Fruit fly (Drosophila melanogaster) whole organism, embryonic: ENCODE measurements around the gene Mtr3.

Experiments
- ATbp ChIP-seq: fragments of 200-800 bp; sonication (Bioruptor generic); optimal IDR thresholded peaks from 2 replicates; lab custom pipeline; 2017; ENCODE audit warnings: missing biosample characterization, mild to moderate bottlenecking, missing genetic modification characterization, missing genetic modification reagents
- CG11504 ChIP-seq: fragments of 200-800 bp; sonication (Bioruptor generic); optimal IDR thresholded peaks from 3 replicates; lab custom pipeline; 2019; ENCODE audit warnings: missing biosample characterization, mild to moderate bottlenecking, missing genetic modification characterization, moderate library complexity
- CG11723 ChIP-seq: fragments of 200-800 bp; sonication (Bioruptor generic); optimal IDR thresholded peaks from 2 replicates; lab custom pipeline; 2017; ENCODE audit warnings: missing biosample characterization, mild to moderate bottlenecking, missing genetic modification characterization
- CG12071 ChIP-seq: fragments of 200-800 bp; sonication (Bioruptor generic); optimal IDR thresholded peaks from 3 replicates; lab custom pipeline; 2018; ENCODE audit warnings: missing biosample characterization, mild to moderate bottlenecking, missing genetic modification characterization
- CG13296 ChIP-seq: fragments of 200-800 bp; sonication (Bioruptor generic); optimal IDR thresholded peaks from 3 replicates; lab custom pipeline; 2018; ENCODE audit warnings: missing biosample characterization, mild to moderate bottlenecking, missing genetic modification characterization
- CG14014 ChIP-seq: fragments of 200-800 bp; sonication (Bioruptor generic); IDR thresholded peaks from 2 replicates; pipeline ENCODE4 v1.3.6; 2022; ENCODE audit warnings: missing biosample characterization, missing genetic modification characterization
- CG14441 ChIP-seq: fragments of 200-800 bp; sonication (Bioruptor generic); IDR thresholded peaks from 2 replicates; pipeline ENCODE4 v1.3.6; 2022; ENCODE audit warnings: missing biosample characterization, missing genetic modification characterization
- CG14965 ChIP-seq: fragments of 200-800 bp; sonication (Bioruptor generic); optimal IDR thresholded peaks from 2 replicates; lab custom pipeline; 2016; ENCODE audit warnings: missing biosample characterization, missing genetic modification characterization, borderline replicate concordance
- CG16813 ChIP-seq: fragments of 200-800 bp; sonication (Bioruptor generic); IDR thresholded peaks from 3 replicates; pipeline ENCODE4 v1.3.6; 2022; ENCODE audit warnings: missing biosample characterization, missing genetic modification characterization; ENCODE audit not compliant: partially characterized antibody
- CG17328 ChIP-seq: fragments of 200-800 bp; sonication (Bioruptor generic); IDR thresholded peaks from 2 replicates; pipeline ENCODE4 v1.3.6; 2022; ENCODE audit warnings: missing biosample characterization, missing genetic modification characterization
- CG18476 ChIP-seq: fragments of 200-800 bp; sonication (Bioruptor generic); optimal IDR thresholded peaks from 2 replicates; lab custom pipeline; 2016; ENCODE audit warnings: missing biosample characterization, mild to moderate bottlenecking, missing genetic modification characterization
- CG2120 ChIP-seq: fragments of 200-800 bp; sonication (Bioruptor generic); optimal IDR thresholded peaks from 3 replicates; lab custom pipeline; 2016; ENCODE audit warnings: missing biosample characterization, missing genetic modification characterization
- CG2129 ChIP-seq: fragments of 200-800 bp; sonication (Bioruptor generic); IDR thresholded peaks from 2 replicates; pipeline ENCODE4 v1.3.6; 2022; ENCODE audit warnings: missing biosample characterization, missing genetic modification characterization; ENCODE audit not compliant: partially characterized antibody
- CG30403 ChIP-seq: fragments of 200-800 bp; sonication (Bioruptor generic); optimal IDR thresholded peaks from 3 replicates; lab custom pipeline; 2016; ENCODE audit warnings: missing biosample characterization, missing genetic modification characterization
- CG4404 ChIP-seq: fragments of 200-800 bp; sonication (Bioruptor generic); IDR thresholded peaks from 2 replicates; pipeline ENCODE4 v1.3.6; 2022; ENCODE audit warnings: missing biosample characterization, missing genetic modification characterization
- CG6272 ChIP-seq: fragments of 200-800 bp; sonication (Bioruptor generic); IDR thresholded peaks from 2 replicates; pipeline ENCODE4 v1.3.6; 2022; ENCODE audit warnings: missing biosample characterization, missing genetic modification characterization
- CG8290 ChIP-seq, 3 experiments: fragments of 200-800 bp; sonication (Bioruptor generic); optimal IDR thresholded peaks; 2 replicates each; lab custom pipeline; 2016 to 2019; ENCODE audit warnings: missing biosample characterization in 3 of 3, missing genetic modification characterization in 3 of 3, mild to moderate bottlenecking in 2 of 3, moderate library complexity in 1 of 3
- CG9215 ChIP-seq: fragments of 200-800 bp; sonication (Bioruptor generic); IDR thresholded peaks from 2 replicates; pipeline ENCODE4 v1.3.6; 2022; ENCODE audit warnings: missing biosample characterization, missing genetic modification characterization
- CG9609 ChIP-seq: fragments of 200-800 bp; sonication (Bioruptor generic); optimal IDR thresholded peaks from 3 replicates; lab custom pipeline; 2016; ENCODE audit warnings: missing biosample characterization, missing genetic modification characterization
- CTCF ChIP-seq: fragments of 200-800 bp; sonication (Bioruptor generic); optimal IDR thresholded peaks from 2 replicates; lab custom pipeline; 2017; ENCODE audit warnings: missing biosample characterization, mild to moderate bottlenecking, missing genetic modification characterization, moderate library complexity
- Doc3 ChIP-seq: fragments of 200-800 bp; sonication (Bioruptor generic); IDR thresholded peaks from 3 replicates; pipeline ENCODE4 v1.3.6; 2022; ENCODE audit warnings: missing biosample characterization, missing genetic modification characterization; ENCODE audit not compliant: partially characterized antibody
- Fer1 ChIP-seq: fragments of 200-800 bp; sonication (Bioruptor generic); optimal IDR thresholded peaks from 2 replicates; lab custom pipeline; 2017; ENCODE audit warnings: missing biosample characterization, mild to moderate bottlenecking, missing genetic modification characterization
- HHEX ChIP-seq: fragments of 200-800 bp; sonication (Bioruptor generic); optimal IDR thresholded peaks from 3 replicates; lab custom pipeline; 2017; ENCODE audit warnings: missing biosample characterization, mild to moderate bottlenecking, missing genetic modification characterization, missing genetic modification reagents
- Hsf ChIP-seq: fragments of 200-800 bp; sonication (Bioruptor generic); optimal IDR thresholded peaks from 3 replicates; lab custom pipeline; 2016; ENCODE audit warnings: missing biosample characterization, missing genetic modification characterization
- NC2β ChIP-seq: fragments of 200-800 bp; sonication (Bioruptor generic); optimal IDR thresholded peaks from 2 replicates; lab custom pipeline; 2016; ENCODE audit warnings: missing biosample characterization, missing genetic modification characterization
- NFAT ChIP-seq: fragments of 200-800 bp; sonication (Bioruptor generic); IDR thresholded peaks from 2 replicates; pipeline ENCODE4 v1.3.6; 2022; ENCODE audit warnings: missing biosample characterization, missing genetic modification characterization
- Neu2 ChIP-seq: fragments of 200-800 bp; sonication (Bioruptor generic); optimal IDR thresholded peaks from 3 replicates; lab custom pipeline; 2016; ENCODE audit warnings: missing biosample characterization, missing genetic modification characterization, borderline replicate concordance
- PHDP ChIP-seq: fragments of 200-800 bp; sonication (Bioruptor generic); optimal IDR thresholded peaks from 3 replicates; lab custom pipeline; 2018; ENCODE audit warnings: missing biosample characterization, mild to moderate bottlenecking, missing genetic modification characterization, moderate library complexity
- Six4 ChIP-seq: fragments of 200-800 bp; sonication (Bioruptor generic); optimal IDR thresholded peaks from 2 replicates; lab custom pipeline; 2016; ENCODE audit warnings: missing biosample characterization, missing genetic modification characterization
- Spps ChIP-seq: fragments of 200-800 bp; sonication (Bioruptor generic); optimal IDR thresholded peaks from 2 replicates; lab custom pipeline; 2018; ENCODE audit warnings: missing biosample characterization, mild to moderate bottlenecking, missing genetic modification characterization
- Tbp ChIP-seq: fragments of >200 bp; optimal IDR thresholded peaks from 2 replicates; lab custom pipeline; 2018; ENCODE audit warnings: missing biosample characterization, missing genetic modification characterization
- bigmax ChIP-seq: fragments of 200-800 bp; sonication (Bioruptor generic); optimal IDR thresholded peaks from 2 replicates; lab custom pipeline; 2018; ENCODE audit warnings: missing biosample characterization, mild to moderate bottlenecking, missing genetic modification characterization
- cato ChIP-seq: fragments of 200-800 bp; sonication (Bioruptor generic); optimal IDR thresholded peaks from 2 replicates; lab custom pipeline; 2016; ENCODE audit warnings: missing biosample characterization, missing genetic modification characterization, borderline replicate concordance
- chn ChIP-seq: fragments of 200-800 bp; sonication (Bioruptor generic); optimal IDR thresholded peaks from 2 replicates; lab custom pipeline; 2016; ENCODE audit warnings: missing biosample characterization, missing genetic modification characterization
- croc ChIP-seq: fragments of 200-800 bp; sonication (Bioruptor generic); conservative IDR thresholded peaks from 3 replicates; pipeline ENCODE4 v1.3.6; 2022; ENCODE audit warnings: missing biosample characterization, missing genetic modification characterization
- crol ChIP-seq: fragments of 200-800 bp; sonication (Bioruptor generic); IDR thresholded peaks from 2 replicates; pipeline ENCODE4 v1.3.6; 2022; ENCODE audit warnings: missing biosample characterization, missing genetic modification characterization
- fd3F ChIP-seq: fragments of 200-800 bp; sonication (Bioruptor generic); optimal IDR thresholded peaks from 2 replicates; lab custom pipeline; 2018; ENCODE audit warnings: missing biosample characterization, mild to moderate bottlenecking, missing genetic modification characterization, moderate library complexity
- fru ChIP-seq: fragments of >200 bp; optimal IDR thresholded peaks from 2 replicates; lab custom pipeline; 2017
- gce ChIP-seq: fragments of 200-800 bp; sonication (Bioruptor generic); IDR thresholded peaks from 3 replicates; pipeline ENCODE4 v1.3.6; 2022; ENCODE audit warnings: missing biosample characterization, missing genetic modification characterization
- gro ChIP-seq: fragments of 200-800 bp; sonication (Bioruptor generic); optimal IDR thresholded peaks from 2 replicates; lab custom pipeline; 2016; ENCODE audit warnings: missing biosample characterization, missing genetic modification characterization
- her ChIP-seq: fragments of 200-800 bp; sonication (Bioruptor generic); optimal IDR thresholded peaks from 2 replicates; lab custom pipeline; 2016; ENCODE audit warnings: missing biosample characterization, missing genetic modification characterization
- nerfin-1 ChIP-seq: fragments of 200-800 bp; sonication (Bioruptor generic); optimal IDR thresholded peaks from 3 replicates; lab custom pipeline; 2019; ENCODE audit warnings: missing biosample characterization, mild to moderate bottlenecking, missing genetic modification characterization, moderate library complexity
- nmo ChIP-seq: fragments of 200-800 bp; sonication (Bioruptor generic); optimal IDR thresholded peaks from 2 replicates; lab custom pipeline; 2018; ENCODE audit warnings: missing biosample characterization, mild to moderate bottlenecking, missing genetic modification characterization, moderate library complexity
- seq ChIP-seq: fragments of 200-800 bp; sonication (Bioruptor generic); IDR thresholded peaks from 2 replicates; pipeline ENCODE4 v1.3.6; 2022; ENCODE audit warnings: missing biosample characterization, missing genetic modification characterization
- sima ChIP-seq: fragments of 200-800 bp; sonication (Bioruptor generic); optimal IDR thresholded peaks from 2 replicates; lab custom pipeline; 2016; ENCODE audit warnings: missing biosample characterization, missing genetic modification characterization
- so ChIP-seq: fragments of 200-800 bp; sonication (Bioruptor generic); IDR thresholded peaks from 3 replicates; pipeline ENCODE4 v1.3.6; 2022; ENCODE audit warnings: missing biosample characterization, missing genetic modification characterization
- sr ChIP-seq: fragments of 200-800 bp; sonication (Bioruptor generic); IDR thresholded peaks from 3 replicates; pipeline ENCODE4 v1.3.6; 2022; ENCODE audit warnings: missing biosample characterization, missing genetic modification characterization
- tio ChIP-seq: fragments of 200-800 bp; sonication (Bioruptor generic); optimal IDR thresholded peaks from 2 replicates; lab custom pipeline; 2017; ENCODE audit warnings: missing biosample characterization, missing genetic modification characterization, inconsistent platforms
- vfl ChIP-seq: fragments of 200-800 bp; sonication (Bioruptor generic); optimal IDR thresholded peaks from 2 replicates; lab custom pipeline; 2016; ENCODE audit warnings: missing biosample characterization, missing genetic modification characterization
- vnd ChIP-seq: fragments of 200-800 bp; sonication (Bioruptor generic); IDR thresholded peaks from 3 replicates; pipeline ENCODE4 v1.3.6; 2022; ENCODE audit warnings: missing biosample characterization, missing genetic modification characterization; ENCODE audit not compliant: partially characterized antibody
- yki ChIP-seq: fragments of >200 bp; optimal IDR thresholded peaks from 3 replicates; lab custom pipeline; 2018
- zf30C ChIP-seq: fragments of 200-800 bp; sonication (Bioruptor generic); optimal IDR thresholded peaks from 3 replicates; lab custom pipeline; 2018; ENCODE audit warnings: missing biosample characterization, mild to moderate bottlenecking, missing genetic modification characterization
- zfh1 ChIP-seq: fragments of 200-800 bp; sonication (Bioruptor generic); IDR thresholded peaks from 3 replicates; pipeline ENCODE4 v1.3.6; 2022; ENCODE audit warnings: missing biosample characterization, missing genetic modification characterization

Mtr3 gene

dm6 chr3L:19905427-19905826 is 8.1 kb downstream of the Mtr3 start (continued):
- TF ChIP-seq CG14965 (GFP tag; lab: Kevin White, UChicago) (no peak), CG6272 (no peak), sima (GFP tag; lab: Kevin White, UChicago) (no peak), Neu2 (GFP tag; lab: Kevin White, UChicago) (no peak), CG9609 (GFP tag; lab: Kevin White, UChicago) (peak; percentile 1), CTCF (GFP tag; lab: Kevin White, UChicago) (no peak), Hsf (GFP tag; lab: Kevin White, UChicago) (peak; percentile 40), CG9215 (GFP tag; lab: Robert Waterston, UW) (peak; percentile 58), Doc3 (GFP tag; lab: Robert Waterston, UW) (no peak), sr (no peak), so (GFP tag; lab: Robert Waterston, UW) (no peak), NFAT (GFP tag; lab: Robert Waterston, UW) (no peak), chn (peak; percentile 10), zf30C (GFP tag; lab: Kevin White, UChicago) (no peak), CG2120 (peak; percentile 51), Six4 (GFP tag; lab: Kevin White, UChicago) (no peak), Tbp (GFP tag; lab: Kevin White, UChicago) (no peak), vfl (no peak), ATbp (GFP tag; lab: Kevin White, UChicago) (no peak), CG30403 (GFP tag; lab: Kevin White, UChicago) (peak; percentile 28), CG18476 (GFP tag; lab: Kevin White, UChicago) (no peak), CG2129 (GFP tag; lab: Robert Waterston, UW) (no peak), seq (GFP tag; lab: Robert Waterston, UW) (no peak), gro (no peak), PHDP (tag; lab: Kevin White, UChicago) (no peak), HHEX (GFP tag; lab: Kevin White, UChicago) (no peak), nerfin-1 (tag; lab: Kevin White, UChicago) (no peak), CG11723 (GFP tag; lab: Kevin White, UChicago) (no peak), crol (GFP tag; lab: Robert Waterston, UW) (no peak), CG8290 (GFP tag; optimal IDR thresholded peaks at IDR 0.05; lab: Kevin White, UChicago) (no peak), CG8290 (tag; optimal IDR thresholded peaks at IDR 0.05; lab: Kevin White, UChicago) (no peak), zfh1 (GFP tag; lab: Robert Waterston, UW) (no peak), fd3F (no peak), croc (GFP tag; lab: Robert Waterston, UW) (no peak), Spps (no peak), CG12071 (GFP tag; lab: Kevin White, UChicago) (no peak), CG13296 (GFP tag; lab: Kevin White, UChicago) (no peak), CG14441 (no peak), fru (lab: Kevin White, UChicago) (no peak), Fer1 (GFP tag; lab: Kevin White, UChicago) (no peak), gce (GFP tag; lab: Robert Waterston, UW) (no peak), her (GFP tag; lab: Kevin White, UChicago) (no peak), CG16813 (GFP tag; lab: Robert Waterston, UW) (no peak), tio (peak; percentile 39), vnd (GFP tag; lab: Robert Waterston, UW) (no peak), CG14014 (GFP tag; lab: Robert Waterston, UW) (peak; percentile 23; the same call in 1 of the 2 replicates), nmo (GFP tag; lab: Kevin White, UChicago) (no peak), CG11504 (tag; lab: Kevin White, UChicago) (no peak), cato (no peak), NC2β (GFP tag; lab: Kevin White, UChicago) (no peak), bigmax (no peak), yki (lab: Kevin White, UChicago) (no peak), CG4404 (GFP tag; lab: Robert Waterston, UW) (no peak), CG17328 (no peak)
